Worm (Caenorhabditis elegans) whole organism, L4 larva: ENCODE results near the gene ZK1086.2.

Experiments
- F49E8.2 ChIP-seq: sonication (generic microtip); optimal IDR thresholded peaks from 2 replicates; lab custom pipeline; 2016; ENCODE audit warnings: missing compliant biosample characterization, mild to moderate bottlenecking, missing genetic modification characterization, borderline replicate concordance
- Y75B8A.6 ChIP-seq: fragments of 200-800 bp; sonication (Bioruptor generic); IDR thresholded peaks from 2 replicates; pipeline ENCODE4 v1.3.6; 2022; ENCODE audit warnings: missing genetic modification reagents, missing genetic modification characterization, missing compliant biosample characterization
- aha-1 ChIP-seq: fragments of 150-350 bp; peaks from one replicate; lab custom pipeline; 2014; ENCODE audit warnings: missing biosample characterization, missing genetic modification characterization
- arid-1 ChIP-seq: fragments of 200-800 bp; sonication (Bioruptor generic); conservative IDR thresholded peaks from 2 replicates; pipeline ENCODE4 v1.3.6; 2022; ENCODE audit warnings: missing genetic modification reagents, missing genetic modification characterization, missing compliant biosample characterization
- ceh-20 ChIP-seq: fragments of 200-800 bp; sonication (Bioruptor generic); IDR thresholded peaks from 2 replicates; pipeline ENCODE4 v1.3.6; 2022; ENCODE audit warnings: missing genetic modification reagents, missing genetic modification characterization, missing compliant biosample characterization
- ces-1 ChIP-seq: fragments of 150-350 bp; sonication (generic microtip); optimal IDR thresholded peaks from 4 replicates; lab custom pipeline; 2014; ENCODE audit warnings: missing biosample characterization, missing genetic modification reagents, missing genetic modification characterization
- cey-2 ChIP-seq: sonication (generic microtip); optimal IDR thresholded peaks from 3 replicates; lab custom pipeline; 2017; ENCODE audit warnings: missing genetic modification characterization, mild to moderate bottlenecking, missing compliant biosample characterization, antibody characterized with exemption, borderline replicate concordance; ENCODE audit not compliant: insufficient read depth
- dmd-8 ChIP-seq: fragments of 200-800 bp; sonication (Bioruptor generic); IDR thresholded peaks from 2 replicates; pipeline ENCODE4 v1.3.6; 2022; ENCODE audit warnings: missing genetic modification characterization, missing compliant biosample characterization
- dmd-9 ChIP-seq: fragments of 200-800 bp; sonication (Bioruptor generic); IDR thresholded peaks from 2 replicates; pipeline ENCODE4 v1.3.6; 2022; ENCODE audit warnings: missing genetic modification reagents, missing genetic modification characterization, missing compliant biosample characterization
- duxl-1 ChIP-seq: sonication (generic microtip); optimal IDR thresholded peaks from 2 replicates; lab custom pipeline; 2016; ENCODE audit warnings: mild to moderate bottlenecking, missing genetic modification characterization, moderate library complexity, missing compliant biosample characterization; ENCODE audit not compliant: poor library complexity
- egl-27 ChIP-seq: sonication (generic microtip); optimal IDR thresholded peaks from 3 replicates; lab custom pipeline; 2017; ENCODE audit warnings: missing biosample characterization, missing genetic modification reagents, missing genetic modification characterization
- jun-1 ChIP-seq: fragments of 150-350 bp; optimal IDR thresholded peaks from 2 replicates; lab custom pipeline; 2014; ENCODE audit warnings: missing biosample characterization, missing genetic modification reagents, missing genetic modification characterization
- lin-1 ChIP-seq: fragments of 200-800 bp; sonication (Bioruptor generic); IDR thresholded peaks from 2 replicates; pipeline ENCODE4 v1.3.6; 2022; ENCODE audit warnings: missing genetic modification reagents, missing genetic modification characterization, missing compliant biosample characterization
- lin-13 ChIP-seq: fragments of 150-350 bp; optimal IDR thresholded peaks from 2 replicates; lab custom pipeline; 2014; ENCODE audit warnings: missing biosample characterization, missing genetic modification reagents, missing genetic modification characterization
- lin-15B ChIP-seq: fragments of 150-350 bp; sonication (generic microtip); optimal IDR thresholded peaks from 3 replicates; lab custom pipeline; 2014; ENCODE audit warnings: missing biosample characterization, missing genetic modification characterization
- lin-39 ChIP-seq: fragments of 150-350 bp; optimal IDR thresholded peaks from 2 replicates; lab custom pipeline; 2014; ENCODE audit warnings: missing biosample characterization, missing genetic modification reagents, missing genetic modification characterization
- madf-9 ChIP-seq: fragments of 200-800 bp; sonication (Bioruptor generic); conservative IDR thresholded peaks from 2 replicates; pipeline ENCODE4 v1.3.6; 2022; ENCODE audit warnings: missing genetic modification reagents, missing genetic modification characterization, missing compliant biosample characterization
- mdl-1 ChIP-seq, 2 experiments: fragments of 150-350 bp in 1 of 2; sonication (generic microtip) in 1 of 2; optimal IDR thresholded peaks; 2 replicates each; lab custom pipeline; 2014 to 2017; ENCODE audit warnings: missing biosample characterization in 2 of 2, missing genetic modification characterization in 2 of 2
- mxl-3 ChIP-seq: fragments of 200-800 bp; sonication (Bioruptor generic); optimal IDR thresholded peaks from 2 replicates; lab custom pipeline; 2018; ENCODE audit warnings: mild to moderate bottlenecking, missing genetic modification characterization, missing compliant biosample characterization
- nhr-10 ChIP-seq: fragments of 150-350 bp; optimal IDR thresholded peaks from 2 replicates; lab custom pipeline; 2014; ENCODE audit warnings: missing biosample characterization, missing genetic modification characterization
- nhr-111 ChIP-seq: fragments of 200-800 bp; sonication (Bioruptor generic); optimal IDR thresholded peaks from 2 replicates; lab custom pipeline; 2018; ENCODE audit warnings: mild to moderate bottlenecking, missing genetic modification characterization, missing compliant biosample characterization
- nhr-41 ChIP-seq: fragments of 200-800 bp; sonication (Bioruptor generic); IDR thresholded peaks from 2 replicates; pipeline ENCODE4 v1.3.6; 2022; ENCODE audit warnings: missing genetic modification reagents, missing genetic modification characterization, missing compliant biosample characterization
- nhr-77 ChIP-seq: fragments of 150-350 bp; optimal IDR thresholded peaks from 2 replicates; lab custom pipeline; 2014; ENCODE audit warnings: missing biosample characterization, missing genetic modification characterization
- pha-4 ChIP-seq, 2 experiments: fragments of 150-350 bp in 1 of 2; fragments of 200-800 bp in 1 of 2; sonication (Bioruptor generic) in 1 of 2; IDR thresholded peaks in 1 of 2; optimal IDR thresholded peaks in 1 of 2; 2 replicates each; pipeline versions ENCODE4 v1.3.6 to Lab custom; 2014 to 2022; ENCODE audit warnings: missing genetic modification characterization in 2 of 2, missing genetic modification reagents in 2 of 2, missing biosample characterization in 1 of 2, missing compliant biosample characterization in 1 of 2
- set-16 ChIP-seq: fragments of 200-800 bp; sonication (Bioruptor generic); IDR thresholded peaks from 2 replicates; pipeline ENCODE4 v1.3.6; 2022; ENCODE audit warnings: missing genetic modification reagents, missing genetic modification characterization, missing compliant biosample characterization
- snpc-1.2 ChIP-seq: fragments of 200-800 bp; sonication (Bioruptor generic); IDR thresholded peaks from 2 replicates; pipeline ENCODE4 v1.3.6; 2022; ENCODE audit warnings: missing genetic modification reagents, missing genetic modification characterization, missing compliant biosample characterization
- unc-130 ChIP-seq: sonication (generic microtip); optimal IDR thresholded peaks from 2 replicates; lab custom pipeline; 2016; ENCODE audit warnings: missing genetic modification reagents, missing genetic modification characterization, missing compliant biosample characterization
- vab-7 ChIP-seq: fragments of 200-800 bp; sonication (Bioruptor generic); IDR thresholded peaks from 2 replicates; pipeline ENCODE4 v1.3.6; 2022; ENCODE audit warnings: missing genetic modification reagents, missing genetic modification characterization, missing compliant biosample characterization
- zag-1 ChIP-seq: fragments of 150-350 bp; optimal IDR thresholded peaks from 2 replicates; lab custom pipeline; 2014; ENCODE audit warnings: missing biosample characterization, missing genetic modification characterization
- ztf-11 ChIP-seq: fragments of 150-350 bp; optimal IDR thresholded peaks from 2 replicates; lab custom pipeline; 2014; ENCODE audit warnings: missing biosample characterization, missing genetic modification characterization
- ztf-7 ChIP-seq: fragments of 150-350 bp; optimal IDR thresholded peaks from 2 replicates; lab custom pipeline; 2014; ENCODE audit warnings: missing biosample characterization, missing genetic modification characterization

Gene ZK1086.2

DNA sequence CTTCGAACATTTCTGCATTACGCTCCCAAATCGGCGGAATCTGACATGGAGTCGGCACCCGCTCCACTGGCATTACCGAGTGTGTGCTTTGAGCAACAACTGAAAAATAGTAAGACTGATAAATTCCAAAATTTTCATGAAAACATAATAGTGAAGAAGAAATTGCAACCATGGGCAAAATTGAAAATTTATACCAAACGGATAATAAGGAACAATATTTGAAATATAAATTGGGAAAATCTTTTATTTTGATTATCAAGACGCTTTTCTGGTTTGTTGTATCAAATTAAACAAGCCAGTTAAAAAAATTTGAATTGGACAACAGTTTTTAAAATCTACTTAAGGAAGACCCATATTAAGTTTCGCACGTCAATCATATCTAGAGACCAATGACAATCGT, at the start of gene ZK1086.2:
ZK1086.2 (minus strand) TSS at position 101 of the 400 bp plus-strand sequence.
- no peak for TF ChIP-seq nhr-77 (tag; lab: Kevin White, UChicago)
- no peak for TF ChIP-seq ceh-20 (GFP tag; lab: Robert Waterston, UW)
- no peak for TF ChIP-seq jun-1 (tag; lab: Kevin White, UChicago)
- TF ChIP-seq arid-1 (GFP tag; lab: Robert Waterston, UW) = no peak
- no peak for TF ChIP-seq ces-1 (GFP tag; lab: Kevin White, UChicago)
- no peak for TF ChIP-seq set-16 (GFP tag; lab: Robert Waterston, UW)
- no peak for TF ChIP-seq F49E8.2 (tag; lab: Kevin White, UChicago)
- TF ChIP-seq madf-9 (GFP tag; lab: Robert Waterston, UW) = no peak
- TF ChIP-seq snpc-1.2 (GFP tag; lab: Robert Waterston, UW) = no peak
- TF ChIP-seq lin-13 (GFP tag; lab: Kevin White, UChicago) = no peak
- TF ChIP-seq lin-39 (tag; lab: Kevin White, UChicago) = no peak
- no peak for TF ChIP-seq mdl-1 (tag; optimal IDR thresholded peaks at IDR 0.05; lab: Kevin White, UChicago)
- no peak for TF ChIP-seq nhr-10 (tag; lab: Kevin White, UChicago)
- TF ChIP-seq nhr-111 = no peak
- no peak for TF ChIP-seq unc-130 (GFP tag; lab: Kevin White, UChicago)
- no peak for TF ChIP-seq dmd-8

DNA sequence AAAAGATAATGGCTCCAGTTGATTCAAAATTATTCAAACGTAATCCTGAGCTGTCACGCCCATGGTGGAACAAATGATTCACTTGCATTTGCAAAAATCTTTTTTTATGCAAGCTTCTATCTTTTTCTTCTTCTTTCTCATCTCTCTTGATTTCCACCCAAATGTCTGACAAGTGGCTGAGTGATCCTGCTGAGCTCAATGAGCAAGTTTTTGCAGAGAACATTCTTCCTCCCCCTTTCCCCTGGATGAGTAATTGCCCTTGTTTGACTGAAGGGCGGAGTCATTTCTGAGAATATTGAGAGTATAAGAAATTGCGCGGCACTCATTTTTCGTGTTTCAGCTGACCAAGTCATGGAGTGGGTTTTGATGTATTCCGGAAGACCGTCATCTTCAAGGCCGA, 47.9 kb upstream of the ZK1086.2 start, which contains the start of gene M03B6.1:
M03B6.1 (plus strand) TSS at position 334 of the 400 bp plus-strand sequence.
- TF ChIP-seq lin-1 (GFP tag; lab: Robert Waterston, UW) = no peak
- TF ChIP-seq mxl-3 (GFP tag; lab: Kevin White, UChicago) = no peak
- TF ChIP-seq Y75B8A.6 = no peak
- no peak for TF ChIP-seq duxl-1 (tag; lab: Kevin White, UChicago)
- no peak for TF ChIP-seq ztf-11 (tag; lab: Kevin White, UChicago)
- TF ChIP-seq pha-4 (GFP tag; IDR thresholded peaks at IDR 0.05; lab: Robert Waterston, UW) = no peak
- TF ChIP-seq pha-4 (tag; optimal IDR thresholded peaks at IDR 0.05; lab: Kevin White, UChicago) = no peak
- TF ChIP-seq dmd-9 (GFP tag; lab: Robert Waterston, UW) = no peak

DNA sequence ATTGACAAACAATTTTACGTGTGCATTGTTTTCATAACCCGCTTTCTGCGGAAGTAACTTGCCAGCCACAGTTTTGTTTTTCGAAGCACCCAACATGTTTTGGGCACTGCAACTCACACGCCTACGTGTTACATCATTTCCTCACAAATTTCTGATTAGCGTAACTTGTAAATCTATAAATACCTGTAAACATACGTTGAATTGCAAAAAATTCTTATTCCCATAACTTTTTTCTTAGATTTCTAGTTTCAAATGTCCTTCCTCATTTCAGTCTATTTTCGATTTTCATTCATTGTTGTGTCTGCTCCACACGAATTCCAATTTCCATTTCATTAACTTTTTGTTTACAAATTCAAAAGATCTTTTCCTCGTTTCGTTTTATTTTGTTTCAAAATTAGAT, 46.9 kb upstream of the ZK1086.2 start:
- peak; percentile 91 for TF ChIP-seq aha-1
- no peak for TF ChIP-seq vab-7 (GFP tag; lab: Robert Waterston, UW)
- TF ChIP-seq, all 104 proteins: peak for 1

DNA sequence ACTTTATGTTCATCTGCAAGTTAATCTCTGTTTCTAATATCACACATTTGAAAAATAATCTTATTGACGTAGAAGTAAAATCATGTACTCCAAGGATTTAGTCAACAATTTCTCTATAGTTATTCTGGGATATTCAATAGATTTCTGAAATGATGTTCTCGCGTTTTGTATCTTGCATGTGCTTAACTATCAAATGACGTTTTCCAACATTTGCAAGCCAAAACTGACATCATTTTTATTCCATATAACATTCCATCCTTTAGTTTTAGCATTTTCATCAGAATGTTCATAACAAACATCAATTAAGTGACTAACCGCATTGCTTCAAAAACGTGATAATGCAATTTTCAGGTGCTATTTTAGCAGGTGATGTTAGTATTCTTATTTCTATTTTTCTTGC, 44.6 kb upstream of the ZK1086.2 start:
- TF ChIP-seq egl-27 (tag; lab: Kevin White, UChicago) (no peak), ztf-7 (no peak), nhr-41 (GFP tag; lab: Robert Waterston, UW) (no peak)
- TF ChIP-seq, all 104 proteins: peak for 0

DNA sequence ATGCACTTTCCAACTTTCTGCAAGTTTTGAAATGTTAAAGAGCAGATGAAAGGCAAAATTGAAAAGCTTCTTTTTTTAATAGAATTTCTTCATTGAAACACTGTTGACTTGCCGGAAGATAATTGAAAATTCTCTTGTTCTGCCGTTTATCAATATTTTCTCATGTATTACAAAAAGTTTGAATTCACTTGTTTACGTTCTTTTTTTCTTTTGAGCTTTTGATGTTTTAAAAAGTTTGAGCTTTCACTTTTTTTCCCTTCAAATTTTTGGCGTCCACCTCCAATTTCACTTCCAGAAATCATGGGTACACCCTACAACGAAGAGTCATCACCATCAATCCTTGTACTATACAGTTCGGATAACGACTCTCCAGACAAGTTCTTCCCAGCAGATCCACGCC, 40.7 kb upstream of the ZK1086.2 start, which contains the start of gene F19D8.2:
F19D8.2 (plus strand) TSS at position 301 of the 400 bp plus-strand sequence.
- TF ChIP-seq aha-1 (peak; percentile 76), cey-2 (tag; lab: Kevin White, UChicago) (no peak)

DNA sequence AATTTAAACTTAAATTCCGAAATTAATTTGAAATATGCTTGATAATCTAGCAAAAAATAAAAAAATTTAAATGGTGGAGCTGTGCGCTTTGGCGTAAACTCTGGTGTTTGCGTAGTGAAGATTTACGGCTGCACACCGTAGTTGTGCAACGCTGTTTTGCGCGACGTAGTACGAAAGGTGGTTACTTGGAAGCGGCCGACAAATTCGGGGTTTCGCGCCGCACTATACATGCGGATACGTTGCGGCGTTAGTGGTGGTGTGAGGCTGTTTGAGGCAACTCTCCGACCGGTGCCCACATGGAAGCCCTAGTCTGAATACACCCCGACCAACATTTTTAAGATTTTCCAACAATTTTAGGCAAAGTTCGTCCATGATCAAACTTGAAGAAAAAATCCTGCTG, 40.0 kb upstream of the ZK1086.2 start:
- TF ChIP-seq lin-15B (tag; lab: Kevin White, UChicago) = no peak
- no peak for TF ChIP-seq zag-1 (tag; lab: Kevin White, UChicago)
